Worm (Caenorhabditis elegans): ENCODE measurements around the gene C28A5.1.

DNA sequence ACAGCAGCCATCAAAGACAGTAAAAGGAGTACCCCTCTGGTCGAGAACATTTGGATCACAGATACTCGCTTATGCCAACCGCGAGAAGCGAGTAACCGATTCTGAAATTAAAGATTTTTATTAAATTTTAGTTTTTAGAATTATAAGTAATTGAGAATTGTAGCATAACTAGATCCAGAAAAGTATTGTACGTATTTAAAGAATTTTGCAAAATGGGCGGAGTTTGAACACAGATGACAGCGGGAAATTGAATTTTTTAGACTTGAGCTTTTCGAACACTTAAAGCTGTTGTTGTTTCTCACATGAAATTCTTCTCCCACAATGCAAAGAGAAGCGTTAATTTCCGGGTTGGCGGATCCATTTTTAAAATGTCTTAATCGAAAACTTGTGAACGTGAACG lies 43.3 kb upstream of the C28A5.1 start, which contains the start of gene ins-17:
- TF ChIP-seq nhr-80 (tag; optimal IDR thresholded peaks at IDR 0.05) = no peak
- TF ChIP-seq pbrm-1 (GFP tag; IDR thresholded peaks at IDR 0.05) = no peak
- no peak for TF ChIP-seq xnd-1 (tag; optimal IDR thresholded peaks at IDR 0.05)
- no peak for TF ChIP-seq pha-4 (tag; optimal IDR thresholded peaks at IDR 0.05)
- no peak for TF ChIP-seq him-1 (tag; optimal IDR thresholded peaks at IDR 0.05)
- no peak for TF ChIP-seq dpl-1 (GFP tag; optimal IDR thresholded peaks at IDR 0.05)
- TF ChIP-seq nhr-120 (GFP tag; IDR thresholded peaks at IDR 0.05) = no peak
- no peak for TF ChIP-seq lin-35 (GFP tag; optimal IDR thresholded peaks at IDR 0.05)
- no peak for TF ChIP-seq hsf-1 (GFP tag; IDR thresholded peaks at IDR 0.05)
